Worm (Caenorhabditis elegans) whole organism, L2 larva: ENCODE data around the gene F46F3.3.

Source experiments
- nhr-12 ChIP-seq: fragments of 150-350 bp; optimal IDR thresholded peaks from 2 replicates; lab custom pipeline; 2014; ENCODE audit warnings: missing biosample characterization, missing genetic modification characterization
- nhr-237 ChIP-seq: fragments of 150-350 bp; optimal IDR thresholded peaks from 2 replicates; lab custom pipeline; 2014; ENCODE audit warnings: missing biosample characterization, missing genetic modification characterization

DNA sequence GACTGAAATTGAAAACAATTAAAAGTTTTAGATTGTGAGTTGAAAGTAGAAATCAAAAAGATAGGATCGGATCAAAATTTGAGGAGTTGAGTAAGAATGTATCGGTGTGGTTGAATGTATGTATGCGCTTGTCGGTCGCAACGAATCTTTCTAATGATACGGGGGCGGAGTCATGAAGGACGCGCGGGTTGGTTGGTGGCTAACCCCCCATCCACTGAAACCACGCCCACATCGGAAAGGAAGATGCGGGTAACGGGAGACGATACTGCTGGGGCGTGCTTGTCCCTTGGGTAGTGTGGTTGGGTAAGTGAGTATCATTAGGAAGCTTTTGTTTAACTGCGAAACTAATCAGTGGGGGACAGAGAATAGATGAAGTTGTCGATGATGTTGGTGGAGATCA is 38.1 kb downstream of the F46F3.3 start, which contains the start of gene ceh-32:
- no peak for TF ChIP-seq nhr-12 (tag; lab: Kevin White, UChicago)
- no peak for TF ChIP-seq nhr-237 (tag; lab: Kevin White, UChicago)
